Fruit fly (Drosophila melanogaster) Kc167 (cell line): ENCODE data around the gene bsk.

Source experiments
- Myc ChIP-seq: fragments of >200 bp; optimal IDR thresholded peaks from 2 replicates; lab custom pipeline; 2017; ENCODE audit warnings: missing external identifiers
- Sin3A ChIP-seq: fragments of >200 bp; optimal IDR thresholded peaks from 2 replicates; lab custom pipeline; 2018; ENCODE audit warnings: missing external identifiers
- insv ChIP-seq: fragments of >200 bp; optimal IDR thresholded peaks from 3 replicates; lab custom pipeline; 2018; ENCODE audit warnings: missing external identifiers
- psq ChIP-seq: fragments of >200 bp; optimal IDR thresholded peaks from 2 replicates; lab custom pipeline; 2017; ENCODE audit warnings: missing external identifiers
- ttk ChIP-seq: sonication (Bioruptor generic); optimal IDR thresholded peaks from 2 replicates; lab custom pipeline; 2017; ENCODE audit warnings: missing external identifiers

DNA sequence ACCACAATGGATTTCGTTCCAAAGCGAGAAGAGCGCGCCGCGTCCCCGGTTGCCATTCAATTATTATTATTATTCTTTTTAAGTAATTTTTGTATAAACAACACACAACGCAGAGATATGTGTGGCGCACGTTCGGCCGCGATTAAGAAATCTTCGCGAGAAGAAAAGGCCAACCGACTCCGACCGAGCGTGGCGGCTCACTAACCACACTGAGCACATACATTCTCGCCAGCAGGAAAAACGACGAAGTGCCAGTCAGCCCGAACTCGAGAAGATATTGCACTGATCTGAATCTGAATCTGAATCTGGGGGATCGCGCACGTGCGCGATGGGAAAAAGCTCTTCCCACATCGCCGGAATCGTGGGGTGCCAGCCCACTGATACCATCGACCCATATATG lies 51.4 kb downstream of the bsk start, which contains the start of gene Sur:
- no peak for TF ChIP-seq Myc (lab: Kevin White, UChicago)
- TF ChIP-seq psq (lab: Kevin White, UChicago), result no peak
- no peak for TF ChIP-seq ttk
- no peak for TF ChIP-seq insv (lab: Kevin White, UChicago)
- TF ChIP-seq Sin3A (lab: Kevin White, UChicago), result no peak
